Worm (Caenorhabditis elegans): ENCODE results near the gene T26C5.2.

ce11 chrII:9258566-9258965, 25.5 kb downstream of the T26C5.2 start:
- TF ChIP-seq ztf-29 (GFP tag; IDR thresholded peaks at IDR 0.05) (no peak), flt-1 (GFP tag; IDR thresholded peaks at IDR 0.05) (no peak; the same call in 1 of the 2 replicates), tab-1 (GFP tag; IDR thresholded peaks at IDR 0.05) (no peak), cog-1 (tag; optimal IDR thresholded peaks at IDR 0.05) (no peak), ztf-23 (GFP tag; IDR thresholded peaks at IDR 0.05) (0 out of 2 replicates have a peak, but pooled peaks have one; percentile 42), med-1 (GFP tag; optimal IDR thresholded peaks at IDR 0.05; ENCODE audit: insufficient read depth) (no peak)

Measured in whole organism, midembryonic.